Worm (Caenorhabditis elegans): ENCODE measurements around the gene sre-39.

sre-39 gene

ce11 chrII:4710120-4710519, 23.1 kb downstream of the sre-39 start, which contains the start of gene tag-151 (continued):
- TF ChIP-seq daf-19 (GFP tag; conservative IDR thresholded peaks at IDR 0.05) = no peak
- no peak for TF ChIP-seq php-3 (GFP tag; IDR thresholded peaks at IDR 0.05)
- no peak for TF ChIP-seq pha-4 (GFP tag; IDR thresholded peaks at IDR 0.05)
- TF ChIP-seq pha-4 (tag; optimal IDR thresholded peaks at IDR 0.05) = no peak
- TF ChIP-seq hlh-30 (tag; optimal IDR thresholded peaks at IDR 0.05; ENCODE audit: insufficient read depth) = no peak
- no peak for TF ChIP-seq hif-1 (tag; optimal IDR thresholded peaks at IDR 0.05)
- no peak for TF ChIP-seq daf-12 (tag; optimal IDR thresholded peaks at IDR 0.05)
- no peak for TF ChIP-seq nhr-42 (GFP tag; IDR thresholded peaks at IDR 0.05)
- TF ChIP-seq nhr-76 (tag; optimal IDR thresholded peaks at IDR 0.05) = no peak
- TF ChIP-seq F10B5.3 (tag; optimal IDR thresholded peaks at IDR 0.05) = peak; percentile 54
- no peak for TF ChIP-seq tag-97 (GFP tag; IDR thresholded peaks at IDR 0.05)
- no peak for TF ChIP-seq lin-1 (GFP tag; IDR thresholded peaks at IDR 0.05)
- TF ChIP-seq dmd-8 (GFP tag; IDR thresholded peaks at IDR 0.05) = no peak
- TF ChIP-seq vab-7 (GFP tag; IDR thresholded peaks at IDR 0.05) = no peak
- TF ChIP-seq T26A8.4 (GFP tag; IDR thresholded peaks at IDR 0.05) = no peak
- TF ChIP-seq ceh-82 (tag; optimal IDR thresholded peaks at IDR 0.05) = no peak
- no peak for TF ChIP-seq T20F7.1 (GFP tag; optimal IDR thresholded peaks at IDR 0.05)
- no peak for TF ChIP-seq cey-2 (tag; optimal IDR thresholded peaks at IDR 0.05; ENCODE audit: borderline replicate concordance, insufficient read depth)
- no peak for TF ChIP-seq ztf-7 (tag; optimal IDR thresholded peaks at IDR 0.05)
- no peak for TF ChIP-seq zip-11 (GFP tag; IDR thresholded peaks at IDR 0.05)
- TF ChIP-seq nhr-111 (GFP tag; optimal IDR thresholded peaks at IDR 0.05) = no peak
- no peak for TF ChIP-seq ces-1 (GFP tag; optimal IDR thresholded peaks at IDR 0.05)
- TF ChIP-seq ama-1 (optimal IDR thresholded peaks at IDR 0.05) = no peak
- TF ChIP-seq daf-8 (GFP tag; IDR thresholded peaks at IDR 0.05) = no peak
- TF ChIP-seq spr-1 (tag; optimal IDR thresholded peaks at IDR 0.05) = peak; percentile 36
- TF ChIP-seq nhr-11 (tag; optimal IDR thresholded peaks at IDR 0.05) = no peak
- no peak for TF ChIP-seq lin-39 (tag; optimal IDR thresholded peaks at IDR 0.05)
- no peak for TF ChIP-seq snpc-4 (tag; optimal IDR thresholded peaks at IDR 0.05)
- no peak for TF ChIP-seq set-16 (GFP tag; IDR thresholded peaks at IDR 0.05)
- no peak for TF ChIP-seq skn-1 (tag; optimal IDR thresholded peaks at IDR 0.05)
- no peak for TF ChIP-seq mxl-3 (GFP tag; optimal IDR thresholded peaks at IDR 0.05)
- no peak for TF ChIP-seq nhr-77 (tag; optimal IDR thresholded peaks at IDR 0.05)
- no peak for TF ChIP-seq nhr-6 (tag; optimal IDR thresholded peaks at IDR 0.05)
- no peak for TF ChIP-seq mep-1 (tag; optimal IDR thresholded peaks at IDR 0.05)
- no peak for TF ChIP-seq Y105C5A.15 (GFP tag; IDR thresholded peaks at IDR 0.05)
- TF ChIP-seq ceh-32 (tag; optimal IDR thresholded peaks at IDR 0.05; ENCODE audit: poor library complexity) = no peak
- TF ChIP-seq ceh-44 (GFP tag; IDR thresholded peaks at IDR 0.05) = no peak
- no peak for TF ChIP-seq ZK337.2 (GFP tag; IDR thresholded peaks at IDR 0.05)
- TF ChIP-seq madf-5 (GFP tag; IDR thresholded peaks at IDR 0.05) = no peak
- no peak for TF ChIP-seq attf-4 (tag; optimal IDR thresholded peaks at IDR 0.05)
- no peak for TF ChIP-seq F37D6.2 (tag; optimal IDR thresholded peaks at IDR 0.05)
- no peak for TF ChIP-seq mdl-1 (tag; optimal IDR thresholded peaks at IDR 0.05)
- TF ChIP-seq Y5F2A.4 (GFP tag; optimal IDR thresholded peaks at IDR 0.05) = no peak
- TF ChIP-seq F26F4.8 (GFP tag; conservative IDR thresholded peaks at IDR 0.05) = no peak
- TF ChIP-seq mdt-29 (GFP tag; IDR thresholded peaks at IDR 0.05) = no peak
- TF ChIP-seq nhr-25 (tag; optimal IDR thresholded peaks at IDR 0.05; ENCODE audit: borderline replicate concordance, insufficient read depth) = no peak
- TF ChIP-seq ceh-62 (tag; optimal IDR thresholded peaks at IDR 0.05) = no peak
- peak; percentile 56; the same call in 1 of the 2 replicates for TF ChIP-seq arid-1 (GFP tag; conservative IDR thresholded peaks at IDR 0.05)
- TF ChIP-seq lin-13 (GFP tag; optimal IDR thresholded peaks at IDR 0.05) = no peak
- TF ChIP-seq dmd-9 (GFP tag; IDR thresholded peaks at IDR 0.05) = no peak
- TF ChIP-seq R02D3.7 (tag; optimal IDR thresholded peaks at IDR 0.05) = no peak
- no peak for TF ChIP-seq rbr-2 (tag; optimal IDR thresholded peaks at IDR 0.05)
- no peak for TF ChIP-seq aly-2 (tag; optimal IDR thresholded peaks at IDR 0.05)
